Fruit fly (Drosophila melanogaster): ENCODE results near the gene CG31253.
A peak's percentile ranks its signal among the peaks of the same experiment; 100 is the strongest.

CG31253 gene

DNA sequence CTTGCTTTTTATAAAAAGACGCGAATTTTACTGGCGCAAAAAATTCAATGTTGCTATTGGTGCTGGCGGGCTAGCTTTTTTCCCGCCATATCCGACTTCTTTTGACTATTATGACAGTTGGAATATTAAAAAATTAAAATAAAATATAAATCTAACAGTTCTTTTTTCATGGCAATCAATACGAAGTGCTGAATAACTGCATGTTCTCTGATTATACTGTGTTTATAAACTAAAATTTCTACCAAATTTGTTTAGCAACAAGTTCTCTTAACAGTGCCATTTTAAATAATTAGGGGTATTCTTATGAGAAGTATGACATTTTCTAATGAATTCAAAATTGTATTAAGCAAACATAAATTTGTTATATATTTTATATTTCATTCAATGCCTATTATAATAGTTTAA, 41.0 kb downstream of the CG31253 start, which contains the start of gene Boh1 (continued):
- TF ChIP-seq CG16815 (GFP tag; optimal IDR thresholded peaks at IDR 0.05): no peak
- peak; percentile 53; the same call in 1 of the 2 replicates for TF ChIP-seq MBD-R2 (GFP tag; IDR thresholded peaks at IDR 0.05)
- TF ChIP-seq CG10979 (tag; optimal IDR thresholded peaks at IDR 0.05): peak; percentile 36
- TF ChIP-seq tin (GFP tag; optimal IDR thresholded peaks at IDR 0.05): no peak
- TF ChIP-seq sim (GFP tag; IDR thresholded peaks at IDR 0.05): no peak
- peak; percentile 28; the same call in 1 of the 2 replicates for TF ChIP-seq E2f2 (GFP tag; IDR thresholded peaks at IDR 0.05)
- no peak for TF ChIP-seq CG13894 (tag; optimal IDR thresholded peaks at IDR 0.05)
- TF ChIP-seq Hsf (GFP tag; optimal IDR thresholded peaks at IDR 0.05): no peak
- peak; percentile 53 for TF ChIP-seq Fer1 (GFP tag; optimal IDR thresholded peaks at IDR 0.05)
- peak; percentile 45 for TF ChIP-seq CG15269 (tag; optimal IDR thresholded peaks at IDR 0.05)
- no peak for TF ChIP-seq CG2199 (GFP tag; IDR thresholded peaks at IDR 0.05)
- TF ChIP-seq unc-4 (GFP tag; IDR thresholded peaks at IDR 0.05; ENCODE audit: partially characterized antibody): no peak
- TF ChIP-seq ssp (GFP tag; IDR thresholded peaks at IDR 0.05): no peak
- TF ChIP-seq Scr (GFP tag; IDR thresholded peaks at IDR 0.05; ENCODE audit: partially characterized antibody): no peak
- TF ChIP-seq slou (GFP tag; optimal IDR thresholded peaks at IDR 0.05): no peak
- no peak for TF ChIP-seq Oli (tag; optimal IDR thresholded peaks at IDR 0.05)
- no peak for TF ChIP-seq CG3847 (GFP tag; IDR thresholded peaks at IDR 0.05)
- peak; percentile 62 for TF ChIP-seq CG8924 (tag; optimal IDR thresholded peaks at IDR 0.05)
- no peak for TF ChIP-seq dati (GFP tag; IDR thresholded peaks at IDR 0.05)
- TF ChIP-seq Nf-YB (GFP tag; optimal IDR thresholded peaks at IDR 0.05): peak; percentile 15
- TF ChIP-seq CG10565 (GFP tag; optimal IDR thresholded peaks at IDR 0.05): no peak
- TF ChIP-seq eyg (GFP tag; optimal IDR thresholded peaks at IDR 0.05): no peak
- TF ChIP-seq CG15011 (GFP tag; optimal IDR thresholded peaks at IDR 0.05): no peak
- TF ChIP-seq CG10321 (GFP tag; IDR thresholded peaks at IDR 0.05): no peak
- peak in 1 of 2 experiments; percentile 9 for TF ChIP-seq dpn (GFP tag; optimal IDR thresholded peaks at IDR 0.05)
- TF ChIP-seq CG12769 (tag; optimal IDR thresholded peaks at IDR 0.05): no peak
- peak; percentile 70 for TF ChIP-seq CG17829 (tag; optimal IDR thresholded peaks at IDR 0.05)
- peak; percentile 23 for TF ChIP-seq Ets97D (GFP tag; optimal IDR thresholded peaks at IDR 0.05)
- TF ChIP-seq kay (GFP tag; optimal IDR thresholded peaks at IDR 0.05): no peak
- no peak for TF ChIP-seq Gug (GFP tag; IDR thresholded peaks at IDR 0.05)
- no peak for TF ChIP-seq CG7357 (GFP tag; IDR thresholded peaks at IDR 0.05)
- TF ChIP-seq pnt (GFP tag; optimal IDR thresholded peaks at IDR 0.05): no peak
- no peak for TF ChIP-seq CG1024 (GFP tag; IDR thresholded peaks at IDR 0.05)
- peak; percentile 8 for TF ChIP-seq CG10147 (GFP tag; optimal IDR thresholded peaks at IDR 0.05)
- TF ChIP-seq CG17186 (GFP tag; optimal IDR thresholded peaks at IDR 0.05): no peak
- TF ChIP-seq CG2116 (GFP tag; optimal IDR thresholded peaks at IDR 0.05): peak; percentile 67
- TF ChIP-seq CG10267 (tag; optimal IDR thresholded peaks at IDR 0.05): peak; percentile 76
- no peak for TF ChIP-seq wor (GFP tag; IDR thresholded peaks at IDR 0.05)
- TF ChIP-seq org-1 (GFP tag; optimal IDR thresholded peaks at IDR 0.05): no peak
- peak; percentile 12 for TF ChIP-seq CG9727 (GFP tag; optimal IDR thresholded peaks at IDR 0.05)
- no peak for TF ChIP-seq CG2202 (tag; optimal IDR thresholded peaks at IDR 0.05)
- no peak for TF ChIP-seq CG10654 (GFP tag; optimal IDR thresholded peaks at IDR 0.05)
- peak; percentile 8 for TF ChIP-seq twi (tag; optimal IDR thresholded peaks at IDR 0.05)
- no peak for TF ChIP-seq CG7987 (GFP tag; optimal IDR thresholded peaks at IDR 0.05)
- peak; percentile 32 for TF ChIP-seq CG15601 (tag; optimal IDR thresholded peaks at IDR 0.05)
- no peak for TF ChIP-seq Deaf1 (tag; optimal IDR thresholded peaks at IDR 0.05)
- TF ChIP-seq insv (GFP tag; optimal IDR thresholded peaks at IDR 0.05): no peak
- no peak for TF ChIP-seq Dip3 (GFP tag; optimal IDR thresholded peaks at IDR 0.05)
- TF ChIP-seq wdn (GFP tag; IDR thresholded peaks at IDR 0.05): no peak
- TF ChIP-seq Mes4 (GFP tag; optimal IDR thresholded peaks at IDR 0.05): no peak
- TF ChIP-seq dm (GFP tag; optimal IDR thresholded peaks at IDR 0.05): no peak
- peak; percentile 37 for TF ChIP-seq CG33557 (GFP tag; optimal IDR thresholded peaks at IDR 0.05)
